Worm (Caenorhabditis elegans): Measurements from ENCODE around the gene F19B10.10.

ce11 chrII:3641197-3641596, 40.0 kb downstream of the F19B10.10 start, which contains the start of gene M151.1:
- TF ChIP-seq dao-5 (tag; optimal IDR thresholded peaks at IDR 0.05) (no peak), him-1 (tag; optimal IDR thresholded peaks at IDR 0.05) (no peak)

All from whole organism, L4/young adult.